Worm (Caenorhabditis elegans) whole organism, early embryonic: ENCODE measurements around the gene twk-16.

ENCODE experiments used
- F13C5.2 ChIP-seq: sonication (generic microtip); optimal IDR thresholded peaks from 2 replicates; lab custom pipeline; 2017; ENCODE audit warnings: mild to moderate bottlenecking, missing genetic modification characterization, inconsistent platforms, missing compliant biosample characterization
- ama-1 ChIP-seq: fragments of 150-350 bp; optimal IDR thresholded peaks from 2 replicates; lab custom pipeline; 2014
- ceh-13 ChIP-seq: fragments of 200-800 bp; sonication (Bioruptor generic); optimal IDR thresholded peaks from 2 replicates; lab custom pipeline; 2018; ENCODE audit warnings: mild to moderate bottlenecking, missing genetic modification characterization, missing compliant biosample characterization
- ceh-36 ChIP-seq: sonication (generic microtip); optimal IDR thresholded peaks from 2 replicates; lab custom pipeline; 2016; ENCODE audit warnings: missing genetic modification characterization, inconsistent platforms, missing compliant biosample characterization
- ets-7 ChIP-seq: sonication (generic microtip); optimal IDR thresholded peaks from 2 replicates; lab custom pipeline; 2016; ENCODE audit warnings: missing genotype, missing genetic modification characterization, missing compliant biosample characterization
- flt-1 ChIP-seq: fragments of 200-800 bp; sonication (Bioruptor generic); IDR thresholded peaks from 2 replicates; pipeline ENCODE4 v1.3.6; 2022; ENCODE audit warnings: missing genetic modification characterization, missing compliant biosample characterization
- hmbx-1 ChIP-seq: sonication (generic microtip); optimal IDR thresholded peaks from 2 replicates; lab custom pipeline; 2016; ENCODE audit warnings: mild to moderate bottlenecking, missing genetic modification characterization, missing compliant biosample characterization
- hmg-4 ChIP-seq: fragments of 200-800 bp; sonication (Bioruptor generic); optimal IDR thresholded peaks from 2 replicates; lab custom pipeline; 2018; ENCODE audit warnings: mild to moderate bottlenecking, missing genetic modification characterization, missing compliant biosample characterization
- pes-1 ChIP-seq: fragments of 200-800 bp; sonication (Bioruptor generic); IDR thresholded peaks from 2 replicates; pipeline ENCODE4 v1.3.6; 2022; ENCODE audit warnings: missing genetic modification reagents, missing genetic modification characterization, missing compliant biosample characterization
- scrt-1 ChIP-seq: fragments of 200-800 bp; sonication (Bioruptor generic); IDR thresholded peaks from 2 replicates; pipeline ENCODE4 v1.3.6; 2022; ENCODE audit warnings: missing genetic modification characterization, missing compliant biosample characterization
- tra-4 ChIP-seq: sonication (generic microtip); optimal IDR thresholded peaks from 2 replicates; lab custom pipeline; 2017; ENCODE audit warnings: missing genetic modification characterization, missing compliant biosample characterization

- no peak for TF ChIP-seq F13C5.2 (tag; lab: Kevin White, UChicago)
- no peak for TF ChIP-seq ets-7 (tag; lab: Kevin White, UChicago)
- no peak for TF ChIP-seq ceh-36
- no peak for TF ChIP-seq ama-1 (lab: Kevin White, UChicago)
- TF ChIP-seq flt-1 (GFP tag; lab: Robert Waterston, UW) = no peak
- no peak for TF ChIP-seq pes-1 (GFP tag; lab: Robert Waterston, UW)
- no peak for TF ChIP-seq ceh-13
- TF ChIP-seq scrt-1 (GFP tag; lab: Robert Waterston, UW) = no peak
- no peak for TF ChIP-seq hmg-4
- TF ChIP-seq tra-4 (tag; lab: Kevin White, UChicago) = no peak
- no peak for TF ChIP-seq hmbx-1 (tag; lab: Kevin White, UChicago)
Measured at ce11 chrX:3049233-3049632, 31.7 kb upstream of the twk-16 start.
